Worm (Caenorhabditis elegans) whole organism, L4 larva: ENCODE data around the gene ule-3.
A peak's percentile ranks its signal among the peaks of the same experiment; 100 is the strongest.

Experiments
- F10B5.3 ChIP-seq: sonication (generic microtip); optimal IDR thresholded peaks from 2 replicates; lab custom pipeline; 2016; ENCODE audit warnings: mild to moderate bottlenecking, missing genetic modification characterization, missing compliant biosample characterization
- T20F7.1 ChIP-seq: fragments of 200-800 bp; sonication (Bioruptor generic); optimal IDR thresholded peaks from 2 replicates; lab custom pipeline; 2018; ENCODE audit warnings: mild to moderate bottlenecking, missing genetic modification characterization, missing compliant biosample characterization
- aly-2 ChIP-seq: sonication (generic microtip); optimal IDR thresholded peaks from 2 replicates; lab custom pipeline; 2018; ENCODE audit warnings: missing biosample characterization, missing genetic modification characterization
- daf-16 ChIP-seq, 3 experiments: sonication (generic microtip); optimal IDR thresholded peaks; 2 replicates each; lab custom pipeline; 2016 to 2017; ENCODE audit warnings: missing genetic modification characterization in 3 of 3, missing genetic modification reagents in 3 of 3, mild to moderate bottlenecking in 2 of 3, missing compliant biosample characterization in 2 of 3, missing biosample characterization in 1 of 3, moderate library complexity in 1 of 3
- hif-1 ChIP-seq, 2 experiments: sonication (generic microtip); optimal IDR thresholded peaks; 2 replicates each; lab custom pipeline; 2016 to 2017; ENCODE audit warnings: missing compliant biosample characterization in 2 of 2, missing genetic modification characterization in 2 of 2, missing genetic modification reagents in 2 of 2, missing genotype in 2 of 2, mild to moderate bottlenecking in 1 of 2
- jun-1 ChIP-seq: fragments of 150-350 bp; optimal IDR thresholded peaks from 2 replicates; lab custom pipeline; 2014; ENCODE audit warnings: missing biosample characterization, missing genetic modification reagents, missing genetic modification characterization
- lsy-2 ChIP-seq, 2 experiments: fragments of 150-350 bp in 1 of 2; sonication (generic microtip) in 1 of 2; optimal IDR thresholded peaks; 2 replicates each; lab custom pipeline; 2014 to 2017; ENCODE audit warnings: missing biosample characterization in 2 of 2, missing genetic modification characterization in 2 of 2
- mep-1 ChIP-seq: fragments of 150-350 bp; sonication (generic microtip); optimal IDR thresholded peaks from 3 replicates; lab custom pipeline; 2014; ENCODE audit warnings: missing biosample characterization, missing genetic modification characterization
- nhr-76 ChIP-seq: fragments of 150-350 bp; optimal IDR thresholded peaks from 2 replicates; lab custom pipeline; 2014; ENCODE audit warnings: missing biosample characterization, missing genetic modification characterization
- pqm-1 ChIP-seq: sonication (generic microtip); optimal IDR thresholded peaks from 2 replicates; lab custom pipeline; 2017; ENCODE audit warnings: missing biosample characterization, missing genetic modification characterization
- saeg-2 ChIP-seq: fragments of 200-800 bp; sonication (Bioruptor generic); IDR thresholded peaks from 2 replicates; pipeline ENCODE4 v1.3.6; 2022; ENCODE audit warnings: missing genetic modification reagents, missing genetic modification characterization, missing compliant biosample characterization
- skn-1 ChIP-seq: fragments of 150-350 bp; optimal IDR thresholded peaks from 2 replicates; lab custom pipeline; 2014; ENCODE audit warnings: missing biosample characterization, missing genetic modification characterization
- unc-130 ChIP-seq: sonication (generic microtip); optimal IDR thresholded peaks from 2 replicates; lab custom pipeline; 2016; ENCODE audit warnings: missing genetic modification reagents, missing genetic modification characterization, missing compliant biosample characterization
- unc-62 ChIP-seq, 3 experiments: fragments of 150-350 bp in 1 of 3; sonication (generic microtip); optimal IDR thresholded peaks in 2 of 3; peaks in 1 of 3; 1 replicate in 1 of 3; 2 replicates in 2 of 3; lab custom pipeline; 2014 to 2017; ENCODE audit warnings: missing biosample characterization in 3 of 3, missing genetic modification characterization in 3 of 3, missing genetic modification reagents in 3 of 3, missing genotype in 1 of 3

DNA sequence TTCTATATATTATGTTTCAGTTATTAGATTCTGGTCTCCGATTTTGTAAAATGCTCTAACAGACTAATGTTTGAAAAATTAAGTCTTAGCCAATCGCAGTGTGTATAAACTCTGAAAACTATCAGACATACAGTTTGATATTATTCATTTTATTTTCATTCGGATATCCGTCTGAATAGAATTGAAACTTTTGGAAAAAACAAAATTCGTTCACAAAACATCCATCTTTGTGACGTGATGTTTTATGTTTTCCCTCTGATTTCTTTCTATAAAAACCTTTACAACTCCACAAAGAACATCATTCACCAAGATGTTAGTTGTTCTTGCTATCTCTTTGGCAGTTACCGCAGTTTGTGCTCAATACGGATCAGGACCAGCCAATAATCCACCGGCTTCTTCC, at the start of gene ule-3:
- TF ChIP-seq saeg-2 (no peak), skn-1 (no peak), nhr-76 (tag; lab: Kevin White, UChicago) (no peak), pqm-1 (tag; lab: Kevin White, UChicago) (no peak), unc-130 (GFP tag; lab: Kevin White, UChicago) (no peak), unc-62 (GFP tag; optimal IDR thresholded peaks at IDR 0.05 in 1 of 2; lab: Kevin White, UChicago) (peak in 1 of 2 experiments; percentile 32), unc-62 (tag; optimal IDR thresholded peaks at IDR 0.05; lab: Kevin White, UChicago) (no peak), lsy-2 (tag; optimal IDR thresholded peaks at IDR 0.05; lab: Kevin White, UChicago) (no peak), jun-1 (tag; lab: Kevin White, UChicago) (no peak), F10B5.3 (tag; lab: Kevin White, UChicago) (no peak), T20F7.1 (GFP tag; lab: Kevin White, UChicago) (no peak), hif-1 (tag; optimal IDR thresholded peaks at IDR 0.05; lab: Kevin White, UChicago) (no peak), daf-16 (GFP tag; optimal IDR thresholded peaks at IDR 0.05; lab: Kevin White, UChicago) (no peak), daf-16 (tag; optimal IDR thresholded peaks at IDR 0.05; lab: Kevin White, UChicago) (no peak), aly-2 (no peak), mep-1 (tag; lab: Kevin White, UChicago) (no peak)
